Worm (Caenorhabditis elegans) whole organism, late embryonic: ENCODE measurements around the gene twf-2.

ENCODE experiments used
- K02D7.2 ChIP-seq: sonication (generic microtip); optimal IDR thresholded peaks from 2 replicates; lab custom pipeline; 2017; ENCODE audit warnings: mild to moderate bottlenecking, missing genetic modification characterization, missing compliant biosample characterization
- T23F11.4 ChIP-seq: fragments of 200-800 bp; sonication (Bioruptor generic); optimal IDR thresholded peaks from 2 replicates; lab custom pipeline; 2018; ENCODE audit warnings: mild to moderate bottlenecking, missing genetic modification characterization, missing compliant biosample characterization
- Y22D7AL.16 ChIP-seq: sonication (generic microtip); optimal IDR thresholded peaks from 2 replicates; lab custom pipeline; 2016; ENCODE audit warnings: missing genetic modification characterization, missing compliant biosample characterization
- ahr-1 ChIP-seq: sonication (generic microtip); optimal IDR thresholded peaks from 2 replicates; lab custom pipeline; 2016; ENCODE audit warnings: missing genetic modification characterization, missing compliant biosample characterization
- ceh-14 ChIP-seq: sonication (generic microtip); optimal IDR thresholded peaks from 2 replicates; lab custom pipeline; 2016; ENCODE audit warnings: missing genotype, missing genetic modification characterization, missing compliant biosample characterization
- ceh-24 ChIP-seq: sonication (generic microtip); optimal IDR thresholded peaks from 2 replicates; lab custom pipeline; 2016; ENCODE audit warnings: mild to moderate bottlenecking, missing genetic modification characterization, missing compliant biosample characterization
- ceh-30 ChIP-seq: fragments of 150-350 bp; optimal IDR thresholded peaks from 2 replicates; lab custom pipeline; 2014; ENCODE audit warnings: missing biosample characterization, missing genetic modification characterization
- ceh-31 ChIP-seq: sonication (generic microtip); optimal IDR thresholded peaks from 2 replicates; lab custom pipeline; 2016; ENCODE audit warnings: missing genetic modification characterization, missing compliant biosample characterization
- ceh-45 ChIP-seq: fragments of 200-800 bp; sonication (Bioruptor generic); IDR thresholded peaks from 2 replicates; pipeline ENCODE4 v1.3.6; 2022; ENCODE audit warnings: missing genetic modification reagents, missing genetic modification characterization, missing compliant biosample characterization
- ceh-48 ChIP-seq: sonication (generic microtip); optimal IDR thresholded peaks from 2 replicates; lab custom pipeline; 2016; ENCODE audit warnings: missing genetic modification characterization, inconsistent platforms, missing compliant biosample characterization
- ceh-9 ChIP-seq: sonication (generic microtip); optimal IDR thresholded peaks from 2 replicates; lab custom pipeline; 2016; ENCODE audit warnings: mild to moderate bottlenecking, missing genetic modification characterization, inconsistent platforms, missing compliant biosample characterization
- che-1 ChIP-seq: sonication (generic microtip); optimal IDR thresholded peaks from 2 replicates; lab custom pipeline; 2016; ENCODE audit warnings: mild to moderate bottlenecking, missing genetic modification characterization, missing compliant biosample characterization
- dmd-4 ChIP-seq: sonication (generic microtip); optimal IDR thresholded peaks from 2 replicates; lab custom pipeline; 2016; ENCODE audit warnings: borderline replicate concordance, missing genetic modification characterization, missing compliant biosample characterization
- elt-2 ChIP-seq: sonication (generic microtip); optimal IDR thresholded peaks from 2 replicates; lab custom pipeline; 2016; ENCODE audit warnings: missing genetic modification reagents, missing genetic modification characterization, missing compliant biosample characterization
- elt-4 ChIP-seq: sonication (generic microtip); optimal IDR thresholded peaks from 2 replicates; lab custom pipeline; 2016; ENCODE audit warnings: missing genetic modification characterization, missing compliant biosample characterization
- fax-1 ChIP-seq: sonication (generic microtip); optimal IDR thresholded peaks from 2 replicates; lab custom pipeline; 2016; ENCODE audit warnings: missing genotype, missing genetic modification characterization, missing compliant biosample characterization
- hlh-15 ChIP-seq: sonication (generic microtip); optimal IDR thresholded peaks from 2 replicates; lab custom pipeline; 2016; ENCODE audit warnings: missing genetic modification characterization, missing compliant biosample characterization
- hlh-6 ChIP-seq: sonication (generic microtip); optimal IDR thresholded peaks from 2 replicates; lab custom pipeline; 2016; ENCODE audit warnings: missing genotype, missing genetic modification characterization, missing compliant biosample characterization
- hlh-8 ChIP-seq: sonication (generic microtip); optimal IDR thresholded peaks from 2 replicates; lab custom pipeline; 2016; ENCODE audit warnings: missing genotype, missing genetic modification characterization, missing compliant biosample characterization
- npax-4 ChIP-seq: sonication (generic microtip); optimal IDR thresholded peaks from 2 replicates; lab custom pipeline; 2016; ENCODE audit warnings: missing genetic modification characterization, missing compliant biosample characterization
- pag-3 ChIP-seq: sonication (generic microtip); optimal IDR thresholded peaks from 2 replicates; lab custom pipeline; 2016; ENCODE audit warnings: missing compliant biosample characterization, missing genetic modification characterization, borderline replicate concordance
- pat-9 ChIP-seq: fragments of 200-800 bp; sonication (Bioruptor generic); optimal IDR thresholded peaks from 2 replicates; lab custom pipeline; 2018; ENCODE audit warnings: mild to moderate bottlenecking, missing genetic modification characterization, moderate library complexity, missing compliant biosample characterization
- pax-1 ChIP-seq: fragments of 150-350 bp; optimal IDR thresholded peaks from 2 replicates; lab custom pipeline; 2014; ENCODE audit warnings: missing biosample characterization, missing genetic modification characterization
- pha-4 ChIP-seq: fragments of 150-350 bp; optimal IDR thresholded peaks from 2 replicates; lab custom pipeline; 2018; ENCODE audit warnings: missing biosample characterization, missing genetic modification reagents, missing genetic modification characterization
- pros-1 ChIP-seq: fragments of 150-350 bp; optimal IDR thresholded peaks from 2 replicates; lab custom pipeline; 2014; ENCODE audit warnings: missing biosample characterization, missing genetic modification reagents, missing genetic modification characterization
- rnt-1 ChIP-seq: sonication (generic microtip); optimal IDR thresholded peaks from 2 replicates; lab custom pipeline; 2016; ENCODE audit warnings: missing genetic modification characterization, missing compliant biosample characterization
- sdc-2 ChIP-seq: sonication (generic microtip); optimal IDR thresholded peaks from 2 replicates; lab custom pipeline; 2016; ENCODE audit warnings: missing genotype, missing genetic modification characterization, missing compliant biosample characterization
- sox-2 ChIP-seq: fragments of 200-800 bp; sonication (Bioruptor generic); IDR thresholded peaks from 2 replicates; pipeline ENCODE4 v1.3.6; 2022; ENCODE audit warnings: missing genetic modification reagents, missing genetic modification characterization, missing compliant biosample characterization
- sox-4 ChIP-seq: sonication (generic microtip); optimal IDR thresholded peaks from 2 replicates; lab custom pipeline; 2017; ENCODE audit warnings: mild to moderate bottlenecking, missing genetic modification characterization, inconsistent platforms, missing compliant biosample characterization
- unc-42 ChIP-seq: sonication (generic microtip); optimal IDR thresholded peaks from 2 replicates; lab custom pipeline; 2016; ENCODE audit warnings: missing genotype, missing genetic modification characterization, missing compliant biosample characterization
- unc-86 ChIP-seq: sonication (generic microtip); optimal IDR thresholded peaks from 2 replicates; lab custom pipeline; 2016; ENCODE audit warnings: missing genetic modification characterization, missing compliant biosample characterization
- ztf-16 ChIP-seq: sonication (generic microtip); optimal IDR thresholded peaks from 2 replicates; lab custom pipeline; 2017; ENCODE audit warnings: missing genetic modification characterization, missing compliant biosample characterization

The twf-2 gene

ce11 chrX:16461319-16461718, 15.3 kb downstream of the twf-2 start:
- TF ChIP-seq hlh-6 (no peak), unc-86 (tag; lab: Kevin White, UChicago) (no peak), ceh-31 (no peak), che-1 (tag; lab: Kevin White, UChicago) (no peak), pros-1 (tag; lab: Kevin White, UChicago) (no peak), ceh-45 (GFP tag; lab: Robert Waterston, UW) (no peak), pha-4 (tag; lab: Kevin White, UChicago) (no peak), elt-4 (no peak)
- TF ChIP-seq, all 69 proteins: peak for 0

DNA sequence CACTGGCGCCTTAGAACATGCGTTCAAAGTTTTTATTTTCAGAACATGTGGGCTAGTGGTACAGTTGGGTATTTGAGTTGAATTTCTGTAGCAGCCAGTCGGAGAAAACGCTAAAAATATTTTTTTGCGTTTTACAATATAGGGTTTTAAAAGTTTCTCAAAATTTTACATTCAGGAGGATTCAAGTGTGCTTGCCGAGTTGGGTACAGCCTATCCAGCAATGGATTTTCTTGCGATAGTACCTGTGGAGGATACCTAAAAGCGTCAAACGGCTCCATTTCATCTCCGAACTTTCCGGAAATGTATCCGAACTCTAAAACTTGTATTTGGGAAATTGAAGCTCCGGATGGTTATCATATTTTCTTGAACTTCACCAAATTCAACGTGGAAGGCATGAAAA, 20.2 kb downstream of the twf-2 start:
- TF ChIP-seq pag-3 (tag; lab: Kevin White, UChicago) (no peak), ceh-9 (no peak)

- TF ChIP-seq ztf-16 (tag; lab: Kevin White, UChicago) = no peak
- no peak for TF ChIP-seq T23F11.4 (GFP tag; lab: Kevin White, UChicago)
- no peak for TF ChIP-seq ceh-24 (tag; lab: Kevin White, UChicago)
- TF ChIP-seq sdc-2 (tag; lab: Kevin White, UChicago) = no peak
- TF ChIP-seq pax-1 = no peak
- TF ChIP-seq ceh-14 = no peak
- TF ChIP-seq dmd-4 (tag; lab: Kevin White, UChicago) = no peak
- TF ChIP-seq sox-4 (tag; lab: Kevin White, UChicago) = no peak
- TF ChIP-seq ahr-1 = no peak
- no peak for TF ChIP-seq ceh-48 (tag; lab: Kevin White, UChicago)
- no peak for TF ChIP-seq npax-4 (tag; lab: Kevin White, UChicago)
- TF ChIP-seq fax-1 = no peak
- no peak for TF ChIP-seq sox-2 (GFP tag; lab: Robert Waterston, UW)
- TF ChIP-seq Y22D7AL.16 (tag; lab: Kevin White, UChicago) = no peak
- no peak for TF ChIP-seq pha-4 (tag; lab: Kevin White, UChicago)
- no peak for TF ChIP-seq hlh-8 (tag; lab: Kevin White, UChicago)
- TF ChIP-seq rnt-1 (tag; lab: Kevin White, UChicago) = no peak
- TF ChIP-seq pat-9 (tag; lab: Kevin White, UChicago) = no peak
- TF ChIP-seq ceh-30 = no peak
- TF ChIP-seq, all 69 proteins: peak for 0
Observed at ce11 chrX:16468845-16469244, 22.8 kb downstream of the twf-2 start.

ce11 chrX:16470758-16471157, 24.8 kb downstream of the twf-2 start, which contains the start of gene F38E9.1:
Gene F38E9.1 (plus strand): TSS chrX:16471058.
- no peak for TF ChIP-seq pha-4 (tag; lab: Kevin White, UChicago)
- no peak for TF ChIP-seq hlh-15 (tag; lab: Kevin White, UChicago)
- no peak for TF ChIP-seq ztf-16 (tag; lab: Kevin White, UChicago)
- TF ChIP-seq sox-2 (GFP tag; lab: Robert Waterston, UW) = no peak
- no peak for TF ChIP-seq elt-4
- no peak for TF ChIP-seq ceh-9
- TF ChIP-seq sox-4 (tag; lab: Kevin White, UChicago) = no peak
- TF ChIP-seq elt-2 = no peak
- TF ChIP-seq ceh-24 (tag; lab: Kevin White, UChicago) = no peak
- TF ChIP-seq Y22D7AL.16 (tag; lab: Kevin White, UChicago) = no peak
- TF ChIP-seq rnt-1 (tag; lab: Kevin White, UChicago) = no peak

DNA sequence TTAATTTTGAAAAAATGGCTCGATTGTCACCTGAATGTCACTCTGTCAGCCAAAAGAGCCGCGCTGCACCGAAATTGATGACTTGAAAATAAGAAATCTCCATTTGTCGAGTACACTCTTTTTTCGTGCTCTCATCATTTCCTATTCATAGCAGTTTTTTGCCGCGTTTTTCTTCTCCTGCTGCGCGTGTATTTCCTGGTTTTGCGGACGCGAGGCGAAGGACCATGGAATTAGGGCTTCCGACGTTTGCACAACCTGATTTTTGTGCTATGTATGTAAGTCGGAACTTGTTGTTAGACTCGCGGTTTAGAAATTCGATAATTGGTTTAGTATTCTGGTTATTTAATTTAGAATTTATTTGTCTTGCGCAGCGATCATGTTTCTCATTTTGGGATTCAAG, 34.2 kb downstream of the twf-2 start:
- no peak for TF ChIP-seq pros-1 (tag; lab: Kevin White, UChicago)
- TF ChIP-seq unc-42 (tag; lab: Kevin White, UChicago) = peak; percentile 1
- no peak for TF ChIP-seq K02D7.2

DNA sequence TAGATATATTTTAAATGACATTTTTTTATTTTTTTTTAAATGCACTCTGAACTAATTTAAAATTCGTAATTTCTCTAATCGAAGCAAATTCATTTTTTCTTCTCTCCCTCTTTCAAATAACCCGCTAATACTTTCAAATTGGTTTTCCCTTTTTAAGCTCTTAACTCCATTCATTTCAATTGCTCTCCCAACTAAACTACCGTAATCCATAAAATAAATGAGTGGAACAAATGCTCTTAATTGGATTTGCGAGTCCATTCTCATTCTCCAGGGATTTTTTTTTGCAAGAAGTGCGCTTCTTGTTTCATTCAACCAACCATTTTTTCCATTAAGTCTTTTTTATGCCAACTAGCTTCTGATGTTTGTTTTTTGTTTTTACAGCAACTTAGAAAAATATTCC, 35.0 kb downstream of the twf-2 start:
- TF ChIP-seq unc-42 (tag; lab: Kevin White, UChicago) (peak; percentile 14), npax-4 (tag; lab: Kevin White, UChicago) (no peak)
